Fruit fly (Drosophila melanogaster): ENCODE data around the gene CG15465.

The CG15465 gene

dm6 chrX:5046256-5046894 is 39.2 kb upstream of the CG15465 start (continued):
- TF ChIP-seq z (GFP tag; IDR thresholded peaks at IDR 0.05), result no peak
- TF ChIP-seq Oaz (GFP tag; IDR thresholded peaks at IDR 0.05), result 0 out of 2 replicates have a peak, but pooled peaks have one; percentile 43
- TF ChIP-seq lola (GFP tag; optimal IDR thresholded peaks at IDR 0.05), result peak in 1 of 3 experiments; percentile 86
- peak; percentile 65; the same call in 1 of the 3 replicates for TF ChIP-seq CG3726 (GFP tag; IDR thresholded peaks at IDR 0.05)
- peak; percentile 56 for TF ChIP-seq CrebB (tag; optimal IDR thresholded peaks at IDR 0.05)
- TF ChIP-seq nau (GFP tag; optimal IDR thresholded peaks at IDR 0.05), result peak; percentile 58
- TF ChIP-seq CG12659 (GFP tag; optimal IDR thresholded peaks at IDR 0.05), result peak; percentile 73
- TF ChIP-seq CG18619 (GFP tag; optimal IDR thresholded peaks at IDR 0.05), result peak; percentile 74
- TF ChIP-seq CG1024 (GFP tag; IDR thresholded peaks at IDR 0.05), result 0 out of 2 replicates have a peak, but pooled peaks have one; percentile 39
- peak; percentile 68 for TF ChIP-seq CG3407 (GFP tag; optimal IDR thresholded peaks at IDR 0.05)
- TF ChIP-seq tgo (GFP tag; IDR thresholded peaks at IDR 0.05), result peak; percentile 85
- no peak for TF ChIP-seq bbx (GFP tag; IDR thresholded peaks at IDR 0.05; ENCODE audit: partially characterized antibody)
- TF ChIP-seq sens (GFP tag), result peak; percentile 97
- peak; percentile 74 for TF ChIP-seq Meics (GFP tag; optimal IDR thresholded peaks at IDR 0.05)
- TF ChIP-seq trh (GFP tag; optimal IDR thresholded peaks at IDR 0.05), result peak; percentile 45
- no peak for TF ChIP-seq D (optimal IDR thresholded peaks at IDR 0.05)
- peak; percentile 74 for TF ChIP-seq D (GFP tag; optimal IDR thresholded peaks at IDR 0.05)
- TF ChIP-seq CG2889 (GFP tag; IDR thresholded peaks at IDR 0.05), result peak; percentile 51; the same call in 1 of the 3 replicates
- TF ChIP-seq HLH54F (GFP tag; optimal IDR thresholded peaks at IDR 0.05), result peak; percentile 62
- peak; percentile 32 for TF ChIP-seq Bdp1 (GFP tag; optimal IDR thresholded peaks at IDR 0.05)
- TF ChIP-seq CG33557 (GFP tag; optimal IDR thresholded peaks at IDR 0.05), result peak; percentile 83
- peak; percentile 50; the same call in 1 of the 2 replicates for TF ChIP-seq sim (GFP tag; IDR thresholded peaks at IDR 0.05)
- 0 out of 2 replicates have a peak, but pooled peaks have one; percentile 25 for TF ChIP-seq ro (GFP tag; IDR thresholded peaks at IDR 0.05)
- TF ChIP-seq ftz-f1 (GFP tag; optimal IDR thresholded peaks at IDR 0.05), result no peak
- TF ChIP-seq CG11247 (GFP tag; IDR thresholded peaks at IDR 0.05), result peak; percentile 68
- no peak for TF ChIP-seq knrl (GFP tag; IDR thresholded peaks at IDR 0.05; ENCODE audit: partially characterized antibody)
- TF ChIP-seq CG17568 (GFP tag; optimal IDR thresholded peaks at IDR 0.05), result peak; percentile 65
- peak; percentile 40 to 83 for TF ChIP-seq chif (GFP tag; optimal IDR thresholded peaks at IDR 0.05)
- peak; percentile 81 for TF ChIP-seq Rfx (GFP tag; IDR thresholded peaks at IDR 0.05)
- peak; percentile 69 for TF ChIP-seq CG14014 (GFP tag; IDR thresholded peaks at IDR 0.05)
- TF ChIP-seq CG10209 (GFP tag; optimal IDR thresholded peaks at IDR 0.05), result peak; percentile 77
- no peak for TF ChIP-seq lov (optimal IDR thresholded peaks at IDR 0.05)
- 0 out of 3 replicates have a peak, but pooled peaks have one; percentile 25 for TF ChIP-seq lov (GFP tag; IDR thresholded peaks at IDR 0.05)
- peak; percentile 58 for TF ChIP-seq CG2875 (GFP tag; optimal IDR thresholded peaks at IDR 0.05)
- TF ChIP-seq chinmo (GFP tag; IDR thresholded peaks at IDR 0.05; ENCODE audit: partially characterized antibody), result no peak
- TF ChIP-seq tx (GFP tag; optimal IDR thresholded peaks at IDR 0.05), result no peak
- TF ChIP-seq tin (GFP tag; optimal IDR thresholded peaks at IDR 0.05), result peak; percentile 76
- TF ChIP-seq CG17912 (GFP tag; optimal IDR thresholded peaks at IDR 0.05), result no peak
- no peak for TF ChIP-seq CG14860 (GFP tag; IDR thresholded peaks at IDR 0.05; ENCODE audit: partially characterized antibody)
- no peak for TF ChIP-seq CG42726 (GFP tag; IDR thresholded peaks at IDR 0.05; ENCODE audit: partially characterized antibody)
- TF ChIP-seq lab (GFP tag; optimal IDR thresholded peaks at IDR 0.05), result peak; percentile 82
- peak; percentile 51 for TF ChIP-seq pho (GFP tag; optimal IDR thresholded peaks at IDR 0.05)
- TF ChIP-seq p53 (GFP tag; optimal IDR thresholded peaks at IDR 0.05), result no peak
- TF ChIP-seq BtbVII (GFP tag; optimal IDR thresholded peaks at IDR 0.05), result peak; percentile 47
- peak; percentile 56 for TF ChIP-seq bab2 (GFP tag; optimal IDR thresholded peaks at IDR 0.05)
- no peak for TF ChIP-seq Sry-β (GFP tag; optimal IDR thresholded peaks at IDR 0.05)
- TF ChIP-seq br (optimal IDR thresholded peaks at IDR 0.05), result no peak
- peak; percentile 54 for TF ChIP-seq Rx (GFP tag; IDR thresholded peaks at IDR 0.05)
- peak; percentile 72 for TF ChIP-seq CG4820 (GFP tag; optimal IDR thresholded peaks at IDR 0.05)
- no peak for TF ChIP-seq CG8478 (optimal IDR thresholded peaks at IDR 0.05)
